Fruit fly (Drosophila melanogaster) whole organism, pupa: ENCODE results near the gene CG14131.

ENCODE experiments used
- CG10348 ChIP-seq: fragments of 200-800 bp; sonication (Bioruptor generic); IDR thresholded peaks from 2 replicates; pipeline ENCODE4 v1.3.6; 2022; ENCODE audit warnings: missing biosample characterization, missing genetic modification characterization
- CG12605 ChIP-seq: fragments of 200-800 bp; sonication (Bioruptor generic); IDR thresholded peaks from 2 replicates; pipeline ENCODE4 v1.3.6; 2022; ENCODE audit warnings: missing biosample characterization, missing genetic modification characterization
- CG13204 ChIP-seq: fragments of 200-800 bp; sonication (Bioruptor generic); optimal IDR thresholded peaks from 2 replicates; lab custom pipeline; 2018; ENCODE audit warnings: missing biosample characterization, mild to moderate bottlenecking, missing genetic modification characterization, moderate library complexity
- CG14655 ChIP-seq: fragments of 200-800 bp; sonication (Bioruptor generic); optimal IDR thresholded peaks from 3 replicates; lab custom pipeline; 2017; ENCODE audit warnings: mild to moderate bottlenecking, missing biosample characterization, missing genetic modification reagents, missing genetic modification characterization
- CG15710 ChIP-seq: fragments of 200-800 bp; sonication (Bioruptor generic); optimal IDR thresholded peaks from 2 replicates; lab custom pipeline; 2018; ENCODE audit warnings: missing biosample characterization, mild to moderate bottlenecking, missing genetic modification characterization, moderate library complexity
- CG17806 ChIP-seq: fragments of 200-800 bp; sonication (Bioruptor generic); optimal IDR thresholded peaks from 2 replicates; lab custom pipeline; 2018; ENCODE audit warnings: missing biosample characterization, mild to moderate bottlenecking, missing genetic modification characterization, moderate library complexity
- CG32121 ChIP-seq: fragments of 200-800 bp; sonication (Bioruptor generic); IDR thresholded peaks from 2 replicates; pipeline ENCODE4 v1.3.6; 2022; ENCODE audit warnings: missing biosample characterization, missing genetic modification characterization
- CG34367 ChIP-seq: fragments of 200-800 bp; sonication (Bioruptor generic); optimal IDR thresholded peaks from 2 replicates; lab custom pipeline; 2018; ENCODE audit warnings: missing biosample characterization, mild to moderate bottlenecking, missing genetic modification characterization
- CG4496 ChIP-seq: fragments of 200-800 bp; sonication (Bioruptor generic); IDR thresholded peaks from 3 replicates; pipeline ENCODE4 v1.3.6; 2022; ENCODE audit warnings: missing biosample characterization, missing genetic modification characterization
- CG8159 ChIP-seq: fragments of 200-800 bp; sonication (Bioruptor generic); optimal IDR thresholded peaks from 3 replicates; lab custom pipeline; 2018; ENCODE audit warnings: missing biosample characterization, mild to moderate bottlenecking, missing genetic modification characterization, moderate library complexity
- CG8301 ChIP-seq: fragments of 200-800 bp; sonication (Bioruptor generic); optimal IDR thresholded peaks from 2 replicates; lab custom pipeline; 2018; ENCODE audit warnings: missing biosample characterization, mild to moderate bottlenecking, missing genetic modification characterization
- CG9948 ChIP-seq: fragments of 200-800 bp; sonication (Bioruptor generic); optimal IDR thresholded peaks from 2 replicates; lab custom pipeline; 2018; ENCODE audit warnings: missing biosample characterization, mild to moderate bottlenecking, missing genetic modification characterization, moderate library complexity
- D1 ChIP-seq: fragments of 200-800 bp; sonication (Bioruptor generic); optimal IDR thresholded peaks from 2 replicates; lab custom pipeline; 2018; ENCODE audit warnings: missing biosample characterization, mild to moderate bottlenecking, missing genetic modification characterization, moderate library complexity
- EcR ChIP-seq: fragments of 200-800 bp; sonication (Bioruptor generic); optimal IDR thresholded peaks from 3 replicates; lab custom pipeline; 2019; ENCODE audit warnings: missing biosample characterization, missing genetic modification characterization, mild to moderate bottlenecking, moderate library complexity, missing genetic modification reagents
- Ets98B ChIP-seq: fragments of 200-800 bp; sonication (Bioruptor generic); IDR thresholded peaks from 2 replicates; pipeline ENCODE4 v1.3.6; 2022; ENCODE audit warnings: missing biosample characterization, missing genetic modification characterization
- Pif1A ChIP-seq: fragments of 200-800 bp; sonication (Bioruptor generic); optimal IDR thresholded peaks from 3 replicates; lab custom pipeline; 2016; ENCODE audit warnings: missing biosample characterization, missing genetic modification characterization
- Pif1B ChIP-seq: fragments of 200-800 bp; sonication (Bioruptor generic); optimal IDR thresholded peaks from 3 replicates; lab custom pipeline; 2016; ENCODE audit warnings: missing biosample characterization, missing genetic modification characterization
- Snoo ChIP-seq: fragments of 200-800 bp; sonication (Bioruptor generic); optimal IDR thresholded peaks from 3 replicates; lab custom pipeline; 2017; ENCODE audit warnings: missing biosample characterization, mild to moderate bottlenecking, missing genetic modification characterization, inconsistent platforms
- fd96Ca ChIP-seq: fragments of 200-800 bp; sonication (Bioruptor generic); IDR thresholded peaks from 3 replicates; pipeline ENCODE4 v1.3.6; 2022; ENCODE audit warnings: missing biosample characterization, missing genetic modification characterization
- gl ChIP-seq: fragments of 200-800 bp; sonication (Bioruptor generic); optimal IDR thresholded peaks from 2 replicates; lab custom pipeline; 2018; ENCODE audit warnings: missing biosample characterization, mild to moderate bottlenecking, missing genetic modification characterization
- rn ChIP-seq: fragments of 200-800 bp; sonication (Bioruptor generic); IDR thresholded peaks from 2 replicates; pipeline ENCODE4 v1.3.6; 2022; ENCODE audit warnings: missing biosample characterization, missing genetic modification characterization

CG14131 gene

dm6 chr3L:11815220-11815797 lies 38.4 kb downstream of the CG14131 start, which contains the start of gene CG14130:
TSS of gene CG14130 (plus strand) at chr3L:11815444.
- no peak for TF ChIP-seq Pif1B (GFP tag; lab: Kevin White, UChicago)
- TF ChIP-seq fd96Ca (GFP tag; lab: Robert Waterston, UW) = no peak
- TF ChIP-seq Snoo (tag; lab: Kevin White, UChicago) = no peak
- no peak for TF ChIP-seq CG15710 (tag; lab: Kevin White, UChicago)

- TF ChIP-seq CG32121 (no peak), CG10348 (GFP tag; lab: Robert Waterston, UW) (no peak), CG8159 (no peak), Pif1B (GFP tag; lab: Kevin White, UChicago) (no peak), EcR (GFP tag; lab: Kevin White, UChicago) (no peak), rn (GFP tag; lab: Robert Waterston, UW) (no peak), CG8301 (tag; lab: Kevin White, UChicago) (no peak), D1 (tag; lab: Kevin White, UChicago) (no peak), CG4496 (GFP tag; lab: Robert Waterston, UW) (no peak)
These were observed 39.8 kb downstream of the CG14131 start for dm6 chr3L:11816641-11817040.

dm6 chr3L:11819639-11820456 lies 43.0 kb downstream of the CG14131 start:
- TF ChIP-seq CG8301 (tag; lab: Kevin White, UChicago) = no peak
- no peak for TF ChIP-seq CG10348 (GFP tag; lab: Robert Waterston, UW)
- TF ChIP-seq CG13204 = no peak
- peak; percentile 59 for TF ChIP-seq CG4496 (GFP tag; lab: Robert Waterston, UW)
- TF ChIP-seq CG12605 = peak; percentile 58; the same call in 1 of the 2 replicates
- peak; percentile 68 for TF ChIP-seq Ets98B
- no peak for TF ChIP-seq CG8159
- no peak for TF ChIP-seq Snoo (tag; lab: Kevin White, UChicago)
- no peak for TF ChIP-seq Pif1A (GFP tag; lab: Kevin White, UChicago)
- no peak for TF ChIP-seq D1 (tag; lab: Kevin White, UChicago)
- TF ChIP-seq CG14655 (GFP tag; lab: Kevin White, UChicago) = no peak
- no peak for TF ChIP-seq CG34367
- no peak for TF ChIP-seq CG9948 (tag; lab: Kevin White, UChicago)
- TF ChIP-seq EcR (GFP tag; lab: Kevin White, UChicago) = peak; percentile 55
- TF ChIP-seq CG32121 = peak; percentile 63; the same call in 1 of the 2 replicates
- TF ChIP-seq rn (GFP tag; lab: Robert Waterston, UW) = no peak
- TF ChIP-seq CG15710 (tag; lab: Kevin White, UChicago) = peak; percentile 11
- peak; percentile 23 for TF ChIP-seq Pif1B (GFP tag; lab: Kevin White, UChicago)
- peak; percentile 18 for TF ChIP-seq gl (tag; lab: Kevin White, UChicago)
- peak; percentile 26 for TF ChIP-seq CG17806
- peak; percentile 27; the same call in 1 of the 3 replicates for TF ChIP-seq fd96Ca (GFP tag; lab: Robert Waterston, UW)

DNA sequence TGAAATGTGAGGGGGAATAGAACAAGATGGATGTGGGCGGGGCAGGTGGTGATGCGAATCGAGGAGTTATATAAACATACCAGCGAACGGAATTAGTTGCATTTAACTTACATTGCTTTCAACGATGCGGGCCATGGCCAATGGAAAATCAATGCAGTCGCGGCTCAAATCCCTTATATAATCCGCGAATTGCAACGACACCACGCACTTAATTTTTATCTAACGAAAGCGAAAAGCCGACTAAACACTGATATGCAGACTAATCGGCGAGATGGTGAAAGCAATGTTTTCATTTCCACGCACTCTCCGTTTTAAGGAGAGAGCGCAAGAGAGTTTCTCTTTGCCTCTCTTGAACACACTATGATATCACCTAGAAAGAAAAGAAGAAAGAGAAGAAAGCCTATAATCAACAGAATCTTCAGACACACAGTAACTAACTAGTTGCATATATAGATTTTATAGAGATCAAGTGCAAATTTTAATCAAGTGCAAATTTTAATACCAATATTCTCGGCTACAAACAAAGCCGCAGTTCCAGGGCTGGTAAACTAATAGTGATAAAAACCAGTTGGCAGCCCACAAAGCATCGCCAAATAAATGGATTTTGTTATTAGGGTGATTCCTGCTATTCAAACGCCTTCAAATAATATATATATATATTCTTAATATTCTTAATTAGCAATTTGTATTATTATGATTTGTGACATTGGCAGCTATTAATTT lies 45.0 kb downstream of the CG14131 start, which contains the start of the genes CG11597 and CG5946:
Gene CG11597 (minus strand): TSS at position 553 of the 723 bp plus-strand sequence.
Gene CG5946 (minus strand): TSS at position 553 of the 723 bp plus-strand sequence.
- TF ChIP-seq CG12605 = 0 out of 2 replicates have a peak, but pooled peaks have one; percentile 10
- TF ChIP-seq CG13204 = no peak
- TF ChIP-seq, all 21 proteins: peak for 1

DNA sequence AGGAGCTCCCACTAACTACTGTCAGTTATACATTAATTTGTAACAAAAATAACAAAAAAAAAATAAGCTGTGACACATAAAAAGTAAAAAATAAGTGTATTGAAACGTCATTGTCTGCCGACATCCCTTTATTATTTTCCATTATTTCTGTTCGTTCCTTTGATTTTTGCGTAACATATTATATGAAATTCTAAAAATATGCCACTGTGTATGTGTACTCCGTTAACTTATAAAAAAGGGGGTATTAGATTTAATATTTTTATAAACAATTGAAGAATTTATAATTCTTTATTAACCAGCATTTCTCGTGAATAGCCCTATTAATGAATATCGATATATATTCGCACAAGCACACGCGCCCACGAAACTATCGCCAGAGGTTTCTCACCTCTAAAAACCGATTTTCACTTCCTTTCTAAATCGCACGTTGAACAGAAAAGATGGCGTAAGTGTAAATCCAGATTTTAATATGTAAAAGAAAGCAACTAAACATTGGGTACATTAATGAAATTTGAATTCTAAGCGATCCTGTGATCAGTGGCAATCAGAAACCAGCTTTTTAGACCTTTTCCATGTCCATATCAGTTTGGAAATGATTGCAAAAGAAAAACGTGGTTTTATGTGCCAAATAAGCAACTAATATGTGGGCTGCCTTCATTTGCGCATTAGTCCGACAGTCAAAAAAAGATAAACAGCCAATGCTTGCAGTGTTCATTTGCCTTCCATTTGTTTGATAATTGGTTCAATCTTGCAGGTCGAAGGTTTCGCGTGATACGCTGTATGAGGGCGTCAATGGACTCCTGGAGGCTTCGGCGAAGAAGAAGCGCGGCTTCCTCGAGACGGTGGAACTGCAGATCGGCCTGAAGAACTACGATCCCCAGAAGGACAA lies 45.8 kb downstream of the CG14131 start, which contains the start of gene RpL10Ab:
Gene RpL10Ab (plus strand): TSS at position 406 of the 889 bp plus-strand sequence.
- TF ChIP-seq CG34367 (peak; percentile 42), Ets98B (peak; percentile 34; the same call in 1 of the 2 replicates), Snoo (tag; lab: Kevin White, UChicago) (peak; percentile 65), CG8301 (tag; lab: Kevin White, UChicago) (no peak), CG8159 (peak; percentile 70), CG9948 (tag; lab: Kevin White, UChicago) (peak; percentile 7), CG10348 (GFP tag; lab: Robert Waterston, UW) (peak; percentile 21; the same call in 1 of the 2 replicates), rn (GFP tag; lab: Robert Waterston, UW) (no peak), CG15710 (tag; lab: Kevin White, UChicago) (peak; percentile 38), Pif1A (GFP tag; lab: Kevin White, UChicago) (no peak), CG4496 (GFP tag; lab: Robert Waterston, UW) (peak; percentile 69; the same call in 2 of the 3 replicates), CG32121 (peak; percentile 52)
- TF ChIP-seq, all 21 proteins: peak for 9
